Fruit fly (Drosophila melanogaster): Measurements from ENCODE around the gene Kul.

Kul gene

DNA sequence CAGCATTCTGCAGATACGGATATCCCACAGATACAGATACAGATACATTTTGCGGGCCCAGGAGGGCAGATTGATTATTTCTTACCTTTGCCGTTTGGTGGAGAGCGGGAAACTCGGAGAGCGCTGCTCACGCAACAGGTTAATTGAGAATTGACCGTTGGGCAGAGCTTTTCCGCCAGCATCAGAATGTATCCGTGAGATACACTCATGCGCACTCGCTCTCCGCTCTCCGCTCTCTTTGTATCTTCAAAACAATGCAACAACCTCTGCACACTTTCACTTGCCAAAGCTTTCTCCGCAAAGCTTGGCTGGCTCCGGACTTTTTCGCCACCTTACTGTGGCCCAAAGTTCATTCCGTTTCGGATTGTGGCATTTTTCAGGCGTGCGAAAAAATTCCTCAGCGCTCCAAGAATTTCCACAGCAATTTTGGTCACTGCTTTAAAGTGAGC, 43.5 kb upstream of the Kul start, which contains the start of the genes CG7582 and Gycalpha99B (continued):
- no peak for TF ChIP-seq HLH3B (GFP tag; IDR thresholded peaks at IDR 0.05)
- TF ChIP-seq Lpt (GFP tag; optimal IDR thresholded peaks at IDR 0.05): no peak
- TF ChIP-seq Ravus (GFP tag; IDR thresholded peaks at IDR 0.05): no peak
- TF ChIP-seq CG10321 (GFP tag; IDR thresholded peaks at IDR 0.05): no peak
- TF ChIP-seq CG8359 (GFP tag; optimal IDR thresholded peaks at IDR 0.05; ENCODE audit: borderline replicate concordance): no peak
- TF ChIP-seq CG1602 (GFP tag; optimal IDR thresholded peaks at IDR 0.05): no peak
- TF ChIP-seq Blimp-1 (GFP tag; optimal IDR thresholded peaks at IDR 0.05): peak; percentile 99
- TF ChIP-seq pan (optimal IDR thresholded peaks at IDR 0.05): no peak
- no peak for TF ChIP-seq pan (GFP tag; optimal IDR thresholded peaks at IDR 0.05 in 1 of 2, IDR thresholded peaks at IDR 0.05 in 1 of 2)
- no peak for TF ChIP-seq croc (GFP tag; conservative IDR thresholded peaks at IDR 0.05)
- no peak for TF ChIP-seq Rfx (GFP tag; IDR thresholded peaks at IDR 0.05)
- TF ChIP-seq GATAe (GFP tag; conservative IDR thresholded peaks at IDR 0.05): no peak
- TF ChIP-seq dpn (GFP tag; optimal IDR thresholded peaks at IDR 0.05): no peak
- TF ChIP-seq corto (GFP tag; optimal IDR thresholded peaks at IDR 0.05): no peak
- TF ChIP-seq crol (GFP tag; IDR thresholded peaks at IDR 0.05): peak; percentile 41; the same call in 1 of the 2 replicates
- no peak for TF ChIP-seq CG6854 (GFP tag; optimal IDR thresholded peaks at IDR 0.05)
- TF ChIP-seq CG1233 (GFP tag; optimal IDR thresholded peaks at IDR 0.05): no peak
- no peak for TF ChIP-seq en (GFP tag; optimal IDR thresholded peaks at IDR 0.05)
- TF ChIP-seq CG6175 (GFP tag; IDR thresholded peaks at IDR 0.05): no peak
- TF ChIP-seq Hr78 (GFP tag; optimal IDR thresholded peaks at IDR 0.05): peak in 1 of 2 experiments; percentile 76
- no peak for TF ChIP-seq al (GFP tag; IDR thresholded peaks at IDR 0.05)
- TF ChIP-seq Six4 (GFP tag; optimal IDR thresholded peaks at IDR 0.05): no peak
- no peak for TF ChIP-seq tgo (GFP tag; IDR thresholded peaks at IDR 0.05)
- TF ChIP-seq CG6683 (GFP tag; optimal IDR thresholded peaks at IDR 0.05): no peak
- no peak for TF ChIP-seq H2.0 (GFP tag; IDR thresholded peaks at IDR 0.05)
- no peak for TF ChIP-seq HLH54F (GFP tag; optimal IDR thresholded peaks at IDR 0.05)
- TF ChIP-seq CG17385 (GFP tag; optimal IDR thresholded peaks at IDR 0.05): no peak
- no peak for TF ChIP-seq CG2875 (GFP tag; optimal IDR thresholded peaks at IDR 0.05)
- TF ChIP-seq ewg (GFP tag; optimal IDR thresholded peaks at IDR 0.05): peak; percentile 65
- TF ChIP-seq Ada2b (GFP tag; IDR thresholded peaks at IDR 0.05): no peak
- TF ChIP-seq Poxn (GFP tag; IDR thresholded peaks at IDR 0.05): no peak
- TF ChIP-seq Dip2 (GFP tag; IDR thresholded peaks at IDR 0.05): no peak
- no peak for TF ChIP-seq phol (tag; optimal IDR thresholded peaks at IDR 0.05)
- TF ChIP-seq kah (GFP tag; optimal IDR thresholded peaks at IDR 0.05): peak; percentile 52
- no peak for TF ChIP-seq CG8388 (GFP tag; optimal IDR thresholded peaks at IDR 0.05)
- TF ChIP-seq CG7839 (tag; optimal IDR thresholded peaks at IDR 0.05): no peak
- TF ChIP-seq CG32532 (GFP tag; IDR thresholded peaks at IDR 0.05): peak; percentile 22; the same call in 1 of the 2 replicates
- TF ChIP-seq vfl (GFP tag; optimal IDR thresholded peaks at IDR 0.05): no peak
- TF ChIP-seq z (GFP tag; IDR thresholded peaks at IDR 0.05): no peak
- no peak for TF ChIP-seq CG3838 (GFP tag; optimal IDR thresholded peaks at IDR 0.05)
- TF ChIP-seq Hr51 (GFP tag; optimal IDR thresholded peaks at IDR 0.05): no peak
- TF ChIP-seq knrl (GFP tag; IDR thresholded peaks at IDR 0.05; ENCODE audit: partially characterized antibody): no peak
- no peak for TF ChIP-seq pho (GFP tag; optimal IDR thresholded peaks at IDR 0.05)
- 0 out of 3 replicates have a peak, but pooled peaks have one; percentile 9 for TF ChIP-seq CG2199 (GFP tag; IDR thresholded peaks at IDR 0.05)
- TF ChIP-seq Hmr (GFP tag; optimal IDR thresholded peaks at IDR 0.05): no peak
- no peak for TF ChIP-seq CG11456 (GFP tag; IDR thresholded peaks at IDR 0.05)
- TF ChIP-seq eve (GFP tag; optimal IDR thresholded peaks at IDR 0.05): no peak
- TF ChIP-seq hth (optimal IDR thresholded peaks at IDR 0.05): no peak
- TF ChIP-seq dati (GFP tag; IDR thresholded peaks at IDR 0.05): no peak
- no peak for TF ChIP-seq CG14441 (GFP tag; IDR thresholded peaks at IDR 0.05)
- no peak for TF ChIP-seq BEAF-32 (GFP tag; optimal IDR thresholded peaks at IDR 0.05)
- TF ChIP-seq BtbVII (GFP tag; optimal IDR thresholded peaks at IDR 0.05): no peak

Measured in whole organism, embryonic.